Fruit fly (Drosophila melanogaster) whole organism, larva: Measurements from ENCODE around the gene CG43179.

Source experiments
- noc ChIP-seq: fragments of 200-800 bp; sonication (Bioruptor generic); optimal IDR thresholded peaks from 3 replicates; lab custom pipeline; 2019; ENCODE audit warnings: missing biosample characterization, mild to moderate bottlenecking, missing genetic modification characterization, moderate library complexity

The CG43179 gene

dm6 chr3R:14278523-14279303, 22.8 kb downstream of the CG43179 start:
- no peak for TF ChIP-seq noc (tag; lab: Kevin White, UChicago)

dm6 chr3R:14279311-14279998, 23.5 kb downstream of the CG43179 start:
- TF ChIP-seq noc (tag; lab: Kevin White, UChicago), result no peak

dm6 chr3R:14280324-14280723, 24.4 kb downstream of the CG43179 start:
- TF ChIP-seq noc (tag; lab: Kevin White, UChicago), result no peak

dm6 chr3R:14282215-14283041, 26.5 kb downstream of the CG43179 start:
- TF ChIP-seq noc (tag; lab: Kevin White, UChicago), result no peak

dm6 chr3R:14283042-14283626, 27.2 kb downstream of the CG43179 start:
- TF ChIP-seq noc (tag; lab: Kevin White, UChicago), result peak; percentile 24

- peak; percentile 99 for TF ChIP-seq noc (tag; lab: Kevin White, UChicago)
These were observed 28.0 kb downstream of the CG43179 start for dm6 chr3R:14283754-14284421.

- no peak for TF ChIP-seq noc (tag; lab: Kevin White, UChicago)
These were observed 28.5 kb downstream of the CG43179 start for dm6 chr3R:14284422-14284760.

dm6 chr3R:14285059-14285953, 29.4 kb downstream of the CG43179 start:
- peak; percentile 56 for TF ChIP-seq noc (tag; lab: Kevin White, UChicago)

- peak; percentile 5 for TF ChIP-seq noc (tag; lab: Kevin White, UChicago)
These were observed 30.6 kb downstream of the CG43179 start, which contains the start of gene trx for dm6 chr3R:14286320-14287190. trx (minus strand) TSS chr3R:14286903.

- no peak for TF ChIP-seq noc (tag; lab: Kevin White, UChicago)
These were observed 32.1 kb downstream of the CG43179 start for dm6 chr3R:14287980-14288379.

- peak; percentile 94 for TF ChIP-seq noc (tag; lab: Kevin White, UChicago)
These were observed 32.9 kb downstream of the CG43179 start, which contains the start of gene red for dm6 chr3R:14288669-14289383. red (plus strand) TSS chr3R:14289071.
